Fruit fly (Drosophila melanogaster) whole organism, prepupa: ENCODE results near the gene CG15525.

Source experiments
- CG11762 ChIP-seq: fragments of 200-800 bp; sonication (Bioruptor generic); optimal IDR thresholded peaks from 3 replicates; lab custom pipeline; 2016; ENCODE audit warnings: missing biosample characterization, missing genetic modification characterization; ENCODE audit not compliant: insufficient read depth
- CG16779 ChIP-seq: fragments of 200-800 bp; sonication (Bioruptor generic); optimal IDR thresholded peaks from 3 replicates; lab custom pipeline; 2017; ENCODE audit warnings: missing biosample characterization, mild to moderate bottlenecking, missing genetic modification characterization
- CG3032 ChIP-seq: fragments of 200-800 bp; optimal IDR thresholded peaks from 2 replicates; lab custom pipeline; 2019; ENCODE audit warnings: missing biosample characterization, mild to moderate bottlenecking, missing genetic modification characterization, moderate library complexity
- Eip93F ChIP-seq: fragments of 200-800 bp; sonication (Bioruptor generic); optimal IDR thresholded peaks from 2 replicates; lab custom pipeline; 2016; ENCODE audit warnings: missing biosample characterization, mild to moderate bottlenecking, missing genetic modification characterization
- Hr39 ChIP-seq: fragments of 200-800 bp; sonication (Bioruptor generic); optimal IDR thresholded peaks from 2 replicates; lab custom pipeline; 2016; ENCODE audit warnings: missing biosample characterization, missing genetic modification characterization
- Met ChIP-seq: fragments of 200-800 bp; sonication (Bioruptor generic); optimal IDR thresholded peaks from 3 replicates; lab custom pipeline; 2016; ENCODE audit warnings: missing biosample characterization, missing genetic modification characterization
- OdsH ChIP-seq: fragments of 200-800 bp; sonication (Bioruptor generic); optimal IDR thresholded peaks from 3 replicates; lab custom pipeline; 2016; ENCODE audit warnings: missing biosample characterization, missing genetic modification characterization
- Smox ChIP-seq: fragments of 200-800 bp; sonication (Bioruptor generic); optimal IDR thresholded peaks from 3 replicates; lab custom pipeline; 2016; ENCODE audit warnings: missing biosample characterization, missing genetic modification characterization
- Sox102F ChIP-seq: fragments of 200-800 bp; sonication (Bioruptor generic); optimal IDR thresholded peaks from 2 replicates; lab custom pipeline; 2016; ENCODE audit warnings: missing biosample characterization, mild to moderate bottlenecking, missing genetic modification characterization
- dac ChIP-seq: fragments of 200-800 bp; sonication (Bioruptor generic); optimal IDR thresholded peaks from 2 replicates; lab custom pipeline; 2017; ENCODE audit warnings: missing biosample characterization, mild to moderate bottlenecking, missing genetic modification characterization
- topi ChIP-seq: fragments of 200-800 bp; sonication (Bioruptor generic); optimal IDR thresholded peaks from 3 replicates; lab custom pipeline; 2016; ENCODE audit warnings: missing biosample characterization, missing genetic modification characterization

DNA sequence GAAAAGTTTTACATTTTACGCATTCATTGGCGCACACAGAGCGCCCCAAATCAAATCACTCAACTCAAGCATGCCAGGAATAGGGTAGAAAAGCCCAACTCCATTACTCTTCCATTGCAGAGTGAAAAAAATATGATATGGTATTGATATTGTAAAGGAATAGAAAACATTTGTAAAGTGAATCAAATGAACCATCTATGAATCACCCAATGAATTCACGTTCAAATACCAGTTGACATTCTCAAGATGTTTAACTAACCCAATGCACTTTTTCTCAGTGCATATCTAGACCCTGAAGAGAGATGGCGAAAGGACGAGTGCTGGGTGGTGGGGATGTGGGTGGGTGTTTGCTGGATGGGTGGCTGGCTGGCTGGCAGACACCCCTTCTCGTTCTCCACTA is 18.9 kb downstream of the CG15525 start:
- TF ChIP-seq CG3032 (tag; lab: Kevin White, UChicago) (no peak), OdsH (GFP tag; lab: Kevin White, UChicago) (peak; percentile 20), Sox102F (peak; percentile 22), CG16779 (tag; lab: Kevin White, UChicago) (no peak), CG11762 (GFP tag; lab: Kevin White, UChicago) (no peak), topi (GFP tag; lab: Kevin White, UChicago) (peak; percentile 20), Hr39 (GFP tag; lab: Kevin White, UChicago) (peak; percentile 31), Eip93F (GFP tag; lab: Kevin White, UChicago) (no peak), dac (GFP tag; lab: Kevin White, UChicago) (no peak), Met (GFP tag; lab: Kevin White, UChicago) (peak; percentile 9), Smox (GFP tag; lab: Kevin White, UChicago) (no peak)
